Worm (Caenorhabditis elegans) whole organism, early embryonic: ENCODE results near the gene T21E8.5.

ENCODE experiments used
- F13C5.2 ChIP-seq: sonication (generic microtip); optimal IDR thresholded peaks from 2 replicates; lab custom pipeline; 2017; ENCODE audit warnings: mild to moderate bottlenecking, missing genetic modification characterization, inconsistent platforms, missing compliant biosample characterization
- aly-1 ChIP-seq: sonication (generic microtip); optimal IDR thresholded peaks from 2 replicates; lab custom pipeline; 2016; ENCODE audit warnings: missing genetic modification characterization, missing compliant biosample characterization
- ceh-36 ChIP-seq: sonication (generic microtip); optimal IDR thresholded peaks from 2 replicates; lab custom pipeline; 2016; ENCODE audit warnings: missing genetic modification characterization, inconsistent platforms, missing compliant biosample characterization
- hmg-4 ChIP-seq: fragments of 200-800 bp; sonication (Bioruptor generic); optimal IDR thresholded peaks from 2 replicates; lab custom pipeline; 2018; ENCODE audit warnings: mild to moderate bottlenecking, missing genetic modification characterization, missing compliant biosample characterization
- hnd-1 ChIP-seq: sonication (generic microtip); optimal IDR thresholded peaks from 2 replicates; lab custom pipeline; 2016; ENCODE audit warnings: missing genetic modification characterization, missing compliant biosample characterization
- pes-1 ChIP-seq: fragments of 200-800 bp; sonication (Bioruptor generic); IDR thresholded peaks from 2 replicates; pipeline ENCODE4 v1.3.6; 2022; ENCODE audit warnings: missing genetic modification reagents, missing genetic modification characterization, missing compliant biosample characterization
- scrt-1 ChIP-seq: fragments of 200-800 bp; sonication (Bioruptor generic); IDR thresholded peaks from 2 replicates; pipeline ENCODE4 v1.3.6; 2022; ENCODE audit warnings: missing genetic modification characterization, missing compliant biosample characterization
- sea-1 ChIP-seq: fragments of 200-800 bp; sonication (Bioruptor generic); conservative IDR thresholded peaks from 2 replicates; pipeline ENCODE4 v1.3.6; 2022; ENCODE audit warnings: missing genetic modification characterization, missing compliant biosample characterization
- tbx-37 ChIP-seq: fragments of 200-800 bp; sonication (Bioruptor generic); conservative IDR thresholded peaks from 2 replicates; pipeline ENCODE4 v1.3.6; 2022; ENCODE audit warnings: missing genetic modification reagents, missing genetic modification characterization, missing compliant biosample characterization
- tra-4 ChIP-seq: sonication (generic microtip); optimal IDR thresholded peaks from 2 replicates; lab custom pipeline; 2017; ENCODE audit warnings: missing genetic modification characterization, missing compliant biosample characterization

DNA sequence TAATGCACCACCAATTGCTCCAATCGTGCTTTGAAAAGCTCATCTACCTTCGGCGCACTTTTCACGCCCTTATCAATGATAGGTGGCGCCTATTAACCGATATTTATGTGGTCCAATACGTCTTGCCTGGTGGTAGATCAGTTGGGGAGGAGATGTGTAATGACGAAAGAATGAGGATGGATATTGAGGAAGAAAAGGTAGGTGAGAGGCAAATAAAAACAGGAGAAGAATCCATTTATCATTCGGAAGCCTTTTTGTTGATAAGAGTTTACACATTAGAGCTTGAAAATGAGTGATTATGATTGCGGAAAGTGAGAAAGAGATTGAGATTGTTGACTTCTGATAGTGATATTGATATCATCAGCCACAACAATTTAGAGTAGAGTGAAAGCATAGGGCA, 21.4 kb downstream of the T21E8.5 start:
- TF ChIP-seq tra-4 (tag; lab: Kevin White, UChicago) (no peak), tbx-37 (GFP tag; lab: Robert Waterston, UW) (no peak), scrt-1 (GFP tag; lab: Robert Waterston, UW) (no peak), aly-1 (no peak), hmg-4 (GFP tag; lab: Kevin White, UChicago) (no peak), pes-1 (GFP tag; lab: Robert Waterston, UW) (no peak), hnd-1 (tag; lab: Kevin White, UChicago) (no peak), ceh-36 (no peak), F13C5.2 (tag; lab: Kevin White, UChicago) (no peak), sea-1 (GFP tag; lab: Robert Waterston, UW) (no peak)
